Worm (Caenorhabditis elegans): ENCODE results near the gene Y54E2A.10.

The Y54E2A.10 gene

ce11 chrII:14804259-14804899, 13.5 kb downstream of the Y54E2A.10 start, which contains the start of gene W01D2.3 (continued):
- TF ChIP-seq ceh-19 (GFP tag; optimal IDR thresholded peaks at IDR 0.05) (peak; percentile 94), nhr-232 (tag; optimal IDR thresholded peaks at IDR 0.05) (peak; percentile 91), elt-4 (tag; optimal IDR thresholded peaks at IDR 0.05) (peak; percentile 8), nfya-1 (tag; optimal IDR thresholded peaks at IDR 0.05) (peak; percentile 73), odd-2 (tag; optimal IDR thresholded peaks at IDR 0.05) (peak; percentile 61), C08G9.2 (tag; optimal IDR thresholded peaks at IDR 0.05) (peak; percentile 76), T23F11.4 (GFP tag; optimal IDR thresholded peaks at IDR 0.05) (peak; percentile 85), ceh-2 (tag; optimal IDR thresholded peaks at IDR 0.05) (peak; percentile 87), pha-2 (tag; optimal IDR thresholded peaks at IDR 0.05) (peak; percentile 92), che-1 (tag; optimal IDR thresholded peaks at IDR 0.05) (peak; percentile 94), rnt-1 (tag; optimal IDR thresholded peaks at IDR 0.05) (peak; percentile 64), K09A11.1 (tag; optimal IDR thresholded peaks at IDR 0.05; ENCODE audit: insufficient read depth) (peak; percentile 66), ceh-18 (tag; optimal IDR thresholded peaks at IDR 0.05) (peak; percentile 82), fax-1 (tag; optimal IDR thresholded peaks at IDR 0.05) (peak; percentile 84), ceh-31 (tag; optimal IDR thresholded peaks at IDR 0.05) (peak; percentile 90), unc-42 (tag; optimal IDR thresholded peaks at IDR 0.05) (peak; percentile 61), ets-4 (tag; optimal IDR thresholded peaks at IDR 0.05) (peak; percentile 31), fkh-10 (GFP tag; optimal IDR thresholded peaks at IDR 0.05) (no peak), ceh-34 (tag; optimal IDR thresholded peaks at IDR 0.05) (peak; percentile 96), lim-6 (tag; optimal IDR thresholded peaks at IDR 0.05) (peak; percentile 81), hlh-13 (GFP tag; optimal IDR thresholded peaks at IDR 0.05) (peak; percentile 85), Y22D7AL.16 (tag; optimal IDR thresholded peaks at IDR 0.05) (peak; percentile 77), ceh-14 (tag; optimal IDR thresholded peaks at IDR 0.05) (peak; percentile 95), fkh-6 (tag; optimal IDR thresholded peaks at IDR 0.05) (peak; percentile 86), ttx-3 (tag; optimal IDR thresholded peaks at IDR 0.05) (peak; percentile 84), syd-9 (tag; optimal IDR thresholded peaks at IDR 0.05) (peak; percentile 78), madf-2 (tag; optimal IDR thresholded peaks at IDR 0.05) (peak; percentile 91), tbx-7 (tag; optimal IDR thresholded peaks at IDR 0.05) (peak; percentile 71), ceh-48 (tag; optimal IDR thresholded peaks at IDR 0.05) (peak; percentile 89), pros-1 (tag; optimal IDR thresholded peaks at IDR 0.05) (no peak), sdc-2 (tag; optimal IDR thresholded peaks at IDR 0.05) (peak; percentile 89), ama-1 (optimal IDR thresholded peaks at IDR 0.05) (no peak), ahr-1 (tag; optimal IDR thresholded peaks at IDR 0.05) (peak; percentile 87), K02D7.2 (tag; optimal IDR thresholded peaks at IDR 0.05) (peak; percentile 86), pag-3 (tag; optimal IDR thresholded peaks at IDR 0.05; ENCODE audit: borderline replicate concordance) (peak; percentile 72), elt-2 (tag; optimal IDR thresholded peaks at IDR 0.05) (peak; percentile 91), lin-11 (tag; optimal IDR thresholded peaks at IDR 0.05) (peak; percentile 84), ceh-9 (tag; optimal IDR thresholded peaks at IDR 0.05) (peak; percentile 69)

DNA sequence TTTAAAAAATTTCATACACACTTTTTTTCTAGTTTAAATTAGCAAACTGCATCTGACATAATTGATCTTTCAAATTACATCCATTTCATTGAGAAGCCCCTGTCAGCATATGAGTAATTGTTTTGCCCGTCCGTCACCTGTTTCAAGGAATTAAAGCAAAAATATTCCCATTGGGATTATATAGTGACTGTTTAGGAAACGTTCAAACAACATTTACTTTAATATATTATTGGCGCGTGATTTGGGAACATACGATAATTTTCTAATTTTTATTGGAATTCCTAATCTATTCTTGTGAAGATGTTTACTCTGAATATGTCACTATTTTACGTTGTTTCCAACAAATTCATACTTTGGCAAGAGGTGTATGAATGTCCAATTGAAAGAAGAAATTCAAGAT, 14.8 kb downstream of the Y54E2A.10 start, which contains the start of gene srt-11:
Gene srt-11 (plus strand): TSS at position 301 of the 400 bp plus-strand sequence.
- no peak for TF ChIP-seq eyg-1 (tag; optimal IDR thresholded peaks at IDR 0.05)
- no peak for TF ChIP-seq zip-5 (tag; optimal IDR thresholded peaks at IDR 0.05)
- TF ChIP-seq ceh-31 (tag; optimal IDR thresholded peaks at IDR 0.05) = no peak
- TF ChIP-seq pat-9 (tag; optimal IDR thresholded peaks at IDR 0.05) = no peak
- TF ChIP-seq ref-2 (tag; optimal IDR thresholded peaks at IDR 0.05) = no peak
- no peak for TF ChIP-seq ceh-2 (tag; optimal IDR thresholded peaks at IDR 0.05)
- TF ChIP-seq K09A11.1 (tag; optimal IDR thresholded peaks at IDR 0.05; ENCODE audit: insufficient read depth) = no peak
- no peak for TF ChIP-seq unc-3 (GFP tag; conservative IDR thresholded peaks at IDR 0.05)
- no peak for TF ChIP-seq unc-3 (tag; optimal IDR thresholded peaks at IDR 0.05)
- TF ChIP-seq ceh-14 (tag; optimal IDR thresholded peaks at IDR 0.05) = no peak
- TF ChIP-seq ceh-9 (tag; optimal IDR thresholded peaks at IDR 0.05) = no peak
- TF ChIP-seq hlh-13 (GFP tag; optimal IDR thresholded peaks at IDR 0.05) = no peak
- TF ChIP-seq ztf-16 (tag; optimal IDR thresholded peaks at IDR 0.05) = no peak
- TF ChIP-seq pha-2 (tag; optimal IDR thresholded peaks at IDR 0.05) = no peak
- no peak for TF ChIP-seq gmeb-2 (tag; optimal IDR thresholded peaks at IDR 0.05)
- TF ChIP-seq tbx-2 (tag; optimal IDR thresholded peaks at IDR 0.05) = no peak
